Worm (Caenorhabditis elegans) whole organism, L1 larva: ENCODE measurements around the gene F16F9.4.

ENCODE experiments used
- C04F5.9 ChIP-seq: sonication (generic microtip); optimal IDR thresholded peaks from 2 replicates; lab custom pipeline; 2016; ENCODE audit warnings: missing genetic modification characterization, missing compliant biosample characterization
- aha-1 ChIP-seq: fragments of 150-350 bp; optimal IDR thresholded peaks from 2 replicates; lab custom pipeline; 2014; ENCODE audit warnings: missing biosample characterization, missing genetic modification characterization
- blmp-1 ChIP-seq: fragments of 150-350 bp; optimal IDR thresholded peaks from 2 replicates; lab custom pipeline; 2014; ENCODE audit warnings: missing biosample characterization, missing genetic modification characterization
- ceh-63 ChIP-seq: fragments of 200-800 bp; sonication (Bioruptor generic); optimal IDR thresholded peaks from 2 replicates; lab custom pipeline; 2018; ENCODE audit warnings: mild to moderate bottlenecking, missing genetic modification characterization, missing compliant biosample characterization
- ceh-82 ChIP-seq, 3 experiments: fragments of 150-350 bp in 1 of 3; sonication (generic microtip) in 2 of 3; optimal IDR thresholded peaks; 2 replicates each; lab custom pipeline; 2014 to 2017; ENCODE audit warnings: missing biosample characterization in 3 of 3, missing genetic modification characterization in 3 of 3
- ceh-88 ChIP-seq: fragments of 200-800 bp; sonication (Bioruptor generic); IDR thresholded peaks from 2 replicates; pipeline ENCODE4 v1.3.6; 2022; ENCODE audit warnings: missing genetic modification characterization, missing compliant biosample characterization
- dsc-1 ChIP-seq: sonication (generic microtip); optimal IDR thresholded peaks from 2 replicates; lab custom pipeline; 2016; ENCODE audit warnings: mild to moderate bottlenecking, missing genetic modification characterization, missing compliant biosample characterization
- elt-3 ChIP-seq, 6 experiments: fragments of 150-350 bp in 1 of 6; sonication (generic microtip); optimal IDR thresholded peaks; 2 replicates each; lab custom pipeline; 2017 to 2018; ENCODE audit warnings: missing biosample characterization in 6 of 6, missing genetic modification characterization in 6 of 6, inconsistent platforms in 1 of 6
- fkh-10 ChIP-seq: sonication (generic microtip); optimal IDR thresholded peaks from 2 replicates; lab custom pipeline; 2017; ENCODE audit warnings: missing biosample characterization, missing genetic modification reagents, missing genetic modification characterization
- fkh-4 ChIP-seq: sonication (generic microtip); optimal IDR thresholded peaks from 2 replicates; lab custom pipeline; 2016; ENCODE audit warnings: missing compliant biosample characterization, missing genetic modification characterization, borderline replicate concordance
- fkh-8 ChIP-seq: sonication (generic microtip); optimal IDR thresholded peaks from 2 replicates; lab custom pipeline; 2016; ENCODE audit warnings: mild to moderate bottlenecking, missing genetic modification characterization, missing compliant biosample characterization
- fos-1 ChIP-seq: fragments of 150-350 bp; optimal IDR thresholded peaks from 2 replicates; lab custom pipeline; 2014; ENCODE audit warnings: missing biosample characterization, missing genetic modification characterization
- isw-1 ChIP-seq: fragments of 200-800 bp; sonication (Bioruptor generic); IDR thresholded peaks from 2 replicates; pipeline ENCODE4 v1.3.6; 2022; ENCODE audit warnings: missing genetic modification characterization, missing compliant biosample characterization
- lin-14 ChIP-seq: fragments of 200-800 bp; sonication (Bioruptor generic); optimal IDR thresholded peaks from 2 replicates; lab custom pipeline; 2018; ENCODE audit warnings: mild to moderate bottlenecking, missing genetic modification characterization, moderate library complexity, missing compliant biosample characterization
- lin-35 ChIP-seq, 2 experiments: fragments of 150-350 bp; optimal IDR thresholded peaks; 2 replicates each; lab custom pipeline; 2014; ENCODE audit warnings: missing biosample characterization in 2 of 2, missing genetic modification characterization in 2 of 2, missing genetic modification reagents in 2 of 2
- lin-39 ChIP-seq: fragments of 150-350 bp; optimal IDR thresholded peaks from 2 replicates; lab custom pipeline; 2014; ENCODE audit warnings: missing biosample characterization, missing genetic modification reagents, missing genetic modification characterization
- lsy-2 ChIP-seq, 2 experiments: fragments of 150-350 bp; optimal IDR thresholded peaks; 2 replicates each; lab custom pipeline; 2014; ENCODE audit warnings: missing biosample characterization in 2 of 2, missing genetic modification characterization in 2 of 2
- mef-2 ChIP-seq: fragments of 150-350 bp; optimal IDR thresholded peaks from 2 replicates; lab custom pipeline; 2014; ENCODE audit warnings: missing biosample characterization, missing genetic modification characterization
- nhr-12 ChIP-seq: sonication (generic microtip); optimal IDR thresholded peaks from 2 replicates; lab custom pipeline; 2017; ENCODE audit warnings: missing biosample characterization, missing genetic modification characterization
- nhr-19 ChIP-seq: fragments of 200-800 bp; sonication (Bioruptor generic); conservative IDR thresholded peaks from 2 replicates; pipeline ENCODE4 v1.3.6; 2022; ENCODE audit warnings: missing genetic modification characterization, missing compliant biosample characterization
- nhr-47 ChIP-seq: sonication (generic microtip); optimal IDR thresholded peaks from 2 replicates; lab custom pipeline; 2016; ENCODE audit warnings: mild to moderate bottlenecking, missing genetic modification characterization, moderate library complexity, missing compliant biosample characterization
- nhr-71 ChIP-seq: sonication (generic microtip); optimal IDR thresholded peaks from 2 replicates; lab custom pipeline; 2016; ENCODE audit warnings: mild to moderate bottlenecking, missing genetic modification characterization, moderate library complexity, missing compliant biosample characterization
- nhr-76 ChIP-seq: sonication (generic microtip); optimal IDR thresholded peaks from 2 replicates; lab custom pipeline; 2017; ENCODE audit warnings: missing biosample characterization, missing genetic modification characterization
- nhr-77 ChIP-seq: fragments of 150-350 bp; optimal IDR thresholded peaks from 2 replicates; lab custom pipeline; 2014; ENCODE audit warnings: missing biosample characterization, missing genetic modification characterization
- nhr-85 ChIP-seq: sonication (generic microtip); peaks from one replicate; lab custom pipeline; 2016; ENCODE audit warnings: missing genetic modification characterization, inconsistent platforms, missing compliant biosample characterization
- nhr-90 ChIP-seq: sonication (generic microtip); optimal IDR thresholded peaks from 2 replicates; lab custom pipeline; 2016; ENCODE audit warnings: mild to moderate bottlenecking, missing genetic modification characterization, missing compliant biosample characterization; ENCODE audit not compliant: poor library complexity
- pag-3 ChIP-seq: sonication (generic microtip); optimal IDR thresholded peaks from 2 replicates; lab custom pipeline; 2017; ENCODE audit warnings: missing genetic modification characterization, mild to moderate bottlenecking, missing compliant biosample characterization, antibody characterized with exemption, borderline replicate concordance; ENCODE audit not compliant: insufficient read depth
- pax-3 ChIP-seq: fragments of 200-800 bp; sonication (Bioruptor generic); optimal IDR thresholded peaks from 2 replicates; lab custom pipeline; 2018; ENCODE audit warnings: mild to moderate bottlenecking, missing genetic modification characterization, moderate library complexity, missing compliant biosample characterization
- pqm-1 ChIP-seq: sonication (generic microtip); optimal IDR thresholded peaks from 3 replicates; lab custom pipeline; 2017; ENCODE audit warnings: missing biosample characterization, missing genetic modification characterization
- rnt-1 ChIP-seq: sonication (generic microtip); optimal IDR thresholded peaks from 2 replicates; lab custom pipeline; 2016; ENCODE audit warnings: mild to moderate bottlenecking, missing genetic modification characterization, moderate library complexity, missing compliant biosample characterization
- skn-1 ChIP-seq: fragments of 150-350 bp; optimal IDR thresholded peaks from 2 replicates; lab custom pipeline; 2014; ENCODE audit warnings: missing biosample characterization, missing genetic modification characterization
- snpc-4 ChIP-seq: fragments of 150-350 bp; optimal IDR thresholded peaks from 2 replicates; lab custom pipeline; 2014; ENCODE audit warnings: missing biosample characterization, missing genetic modification characterization
- snu-23 ChIP-seq: sonication (generic microtip); optimal IDR thresholded peaks from 2 replicates; lab custom pipeline; 2016; ENCODE audit warnings: missing genetic modification characterization, missing compliant biosample characterization
- sptf-1 ChIP-seq: fragments of 150-350 bp; optimal IDR thresholded peaks from 2 replicates; lab custom pipeline; 2014; ENCODE audit warnings: missing biosample characterization, missing genetic modification characterization
- swsn-7 ChIP-seq: sonication (generic microtip); optimal IDR thresholded peaks from 2 replicates; lab custom pipeline; 2016; ENCODE audit warnings: missing genetic modification characterization, missing compliant biosample characterization
- tbx-2 ChIP-seq: sonication (generic microtip); optimal IDR thresholded peaks from 2 replicates; lab custom pipeline; 2016; ENCODE audit warnings: missing genetic modification characterization, missing compliant biosample characterization
- tlp-1 ChIP-seq: fragments of 150-350 bp; optimal IDR thresholded peaks from 2 replicates; lab custom pipeline; 2014; ENCODE audit warnings: missing biosample characterization, missing genetic modification characterization
- unc-130 ChIP-seq: fragments of 150-350 bp; optimal IDR thresholded peaks from 2 replicates; lab custom pipeline; 2017; ENCODE audit warnings: missing biosample characterization, missing genetic modification characterization, inconsistent platforms
- unc-30 ChIP-seq: sonication (generic microtip); optimal IDR thresholded peaks from 2 replicates; lab custom pipeline; 2017; ENCODE audit warnings: missing biosample characterization, missing genetic modification characterization
- unc-62 ChIP-seq: fragments of 150-350 bp; optimal IDR thresholded peaks from 2 replicates; lab custom pipeline; 2014; ENCODE audit warnings: missing biosample characterization, missing genetic modification reagents, missing genetic modification characterization
- unc-86 ChIP-seq: sonication (generic microtip); optimal IDR thresholded peaks from 2 replicates; lab custom pipeline; 2016; ENCODE audit warnings: missing genetic modification characterization, missing compliant biosample characterization
- xbp-1 ChIP-seq: sonication (generic microtip); optimal IDR thresholded peaks from 2 replicates; lab custom pipeline; 2016; ENCODE audit warnings: missing genetic modification characterization, missing compliant biosample characterization
- ztf-11 ChIP-seq, 2 experiments: sonication (generic microtip); optimal IDR thresholded peaks; 2 replicates each; lab custom pipeline; 2016 to 2017; ENCODE audit warnings: missing genetic modification characterization in 2 of 2, missing biosample characterization in 1 of 2, missing compliant biosample characterization in 1 of 2
- ztf-4 ChIP-seq: fragments of 150-350 bp; optimal IDR thresholded peaks from 2 replicates; lab custom pipeline; 2014; ENCODE audit warnings: missing biosample characterization, missing genetic modification characterization

F16F9.4 gene

ce11 chrX:8483951-8484350 lies 20.8 kb upstream of the F16F9.4 start:
- TF ChIP-seq nhr-12 (tag; lab: Kevin White, UChicago) (no peak), rnt-1 (tag; lab: Kevin White, UChicago) (no peak), sptf-1 (tag; lab: Kevin White, UChicago) (no peak), unc-30 (tag; lab: Kevin White, UChicago) (no peak), tbx-2 (no peak), lin-35 (GFP tag; optimal IDR thresholded peaks at IDR 0.05; lab: Kevin White, UChicago) (no peak), pax-3 (tag; lab: Kevin White, UChicago) (no peak), unc-86 (no peak), nhr-90 (no peak), ceh-63 (GFP tag; lab: Kevin White, UChicago) (no peak), fos-1 (tag; lab: Kevin White, UChicago) (no peak), nhr-85 (no peak), fkh-4 (tag; lab: Kevin White, UChicago) (no peak), lin-39 (tag; lab: Kevin White, UChicago) (no peak), lsy-2 (tag; optimal IDR thresholded peaks at IDR 0.05; lab: Kevin White, UChicago) (no peak), pag-3 (tag; lab: Kevin White, UChicago) (no peak)

DNA sequence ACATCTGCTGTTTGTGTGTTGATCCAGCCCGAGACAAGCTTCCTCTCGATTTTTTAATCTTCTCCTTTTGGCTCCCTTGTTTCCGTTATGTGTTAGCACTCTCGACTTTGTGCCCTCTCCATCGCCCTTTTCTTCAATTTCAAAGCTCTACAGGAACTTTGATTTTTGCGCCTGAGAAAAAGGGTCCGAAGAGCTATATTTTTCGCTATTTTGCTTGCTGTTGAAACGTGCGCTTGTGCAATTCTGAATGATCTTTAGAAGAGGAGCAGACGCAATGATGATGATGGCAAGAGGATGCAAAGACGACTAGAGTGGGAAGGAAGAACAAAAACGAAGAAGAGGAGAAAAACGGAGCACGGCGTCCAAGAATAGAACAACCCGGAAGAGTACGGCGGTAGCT lies 18.6 kb upstream of the F16F9.4 start:
- TF ChIP-seq blmp-1 (no peak), skn-1 (tag; lab: Kevin White, UChicago) (peak; percentile 13), snu-23 (GFP tag; lab: Kevin White, UChicago) (peak; percentile 33), lin-14 (GFP tag; lab: Kevin White, UChicago) (peak; percentile 87), ceh-82 (tag; optimal IDR thresholded peaks at IDR 0.05; lab: Kevin White, UChicago) (peak in 1 of 3 experiments; percentile 16), fkh-10 (GFP tag; lab: Kevin White, UChicago) (peak; percentile 94), nhr-71 (tag; lab: Kevin White, UChicago) (peak; percentile 84), dsc-1 (tag; lab: Kevin White, UChicago) (peak; percentile 21), nhr-76 (tag; lab: Kevin White, UChicago) (no peak), nhr-19 (GFP tag; lab: Robert Waterston, UW) (peak; percentile 24; the same call in 1 of the 2 replicates), isw-1 (GFP tag; lab: Robert Waterston, UW) (no peak), swsn-7 (tag; lab: Kevin White, UChicago) (peak; percentile 17), lsy-2 (tag; optimal IDR thresholded peaks at IDR 0.05; lab: Kevin White, UChicago) (peak in 1 of 2 experiments; percentile 6), rnt-1 (tag; lab: Kevin White, UChicago) (peak; percentile 51), sptf-1 (tag; lab: Kevin White, UChicago) (no peak), unc-86 (peak; percentile 46), aha-1 (tag; lab: Kevin White, UChicago) (no peak), nhr-47 (tag; lab: Kevin White, UChicago) (peak; percentile 27)

- TF ChIP-seq ceh-88 (GFP tag; lab: Robert Waterston, UW) (no peak), nhr-19 (GFP tag; lab: Robert Waterston, UW) (no peak), nhr-12 (tag; lab: Kevin White, UChicago) (no peak), nhr-77 (tag; lab: Kevin White, UChicago) (no peak), swsn-7 (tag; lab: Kevin White, UChicago) (no peak), C04F5.9 (tag; lab: Kevin White, UChicago) (no peak), nhr-76 (tag; lab: Kevin White, UChicago) (no peak), elt-3 (tag; optimal IDR thresholded peaks at IDR 0.05; lab: Kevin White, UChicago) (no peak), ztf-11 (tag; optimal IDR thresholded peaks at IDR 0.05; lab: Kevin White, UChicago) (no peak), unc-62 (GFP tag; lab: Kevin White, UChicago) (no peak), pqm-1 (tag; lab: Kevin White, UChicago) (no peak), unc-86 (peak; percentile 21), unc-30 (tag; lab: Kevin White, UChicago) (no peak), fkh-8 (tag; lab: Kevin White, UChicago) (peak; percentile 1), ztf-4 (tag; lab: Kevin White, UChicago) (no peak), mef-2 (tag; lab: Kevin White, UChicago) (no peak), dsc-1 (tag; lab: Kevin White, UChicago) (peak; percentile 32), tlp-1 (tag; lab: Kevin White, UChicago) (no peak), ceh-82 (tag; optimal IDR thresholded peaks at IDR 0.05; lab: Kevin White, UChicago) (peak in 1 of 3 experiments; percentile 11), lin-14 (GFP tag; lab: Kevin White, UChicago) (peak; percentile 67), rnt-1 (tag; lab: Kevin White, UChicago) (no peak), xbp-1 (tag; lab: Kevin White, UChicago) (no peak), unc-130 (tag; lab: Kevin White, UChicago) (no peak), snpc-4 (no peak), fkh-10 (GFP tag; lab: Kevin White, UChicago) (peak; percentile 2), nhr-71 (tag; lab: Kevin White, UChicago) (peak; percentile 35)
- TF ChIP-seq, all 84 proteins: peak for 7
Observed at ce11 chrX:8479050-8479449, 15.9 kb upstream of the F16F9.4 start.
